Worm (Caenorhabditis elegans) whole organism, L4 larva: ENCODE measurements around the gene F46F2.3.

Experiments
- lsy-2 ChIP-seq, 2 experiments: fragments of 150-350 bp in 1 of 2; sonication (generic microtip) in 1 of 2; optimal IDR thresholded peaks; 2 replicates each; lab custom pipeline; 2014 to 2017; ENCODE audit warnings: missing biosample characterization in 2 of 2, missing genetic modification characterization in 2 of 2
- unc-130 ChIP-seq: sonication (generic microtip); optimal IDR thresholded peaks from 2 replicates; lab custom pipeline; 2016; ENCODE audit warnings: missing genetic modification reagents, missing genetic modification characterization, missing compliant biosample characterization
- unc-39 ChIP-seq: sonication (generic microtip); optimal IDR thresholded peaks from 2 replicates; lab custom pipeline; 2017; ENCODE audit warnings: missing biosample characterization, missing genetic modification characterization
- unc-62 ChIP-seq, 3 experiments: fragments of 150-350 bp in 1 of 3; sonication (generic microtip); optimal IDR thresholded peaks in 2 of 3; peaks in 1 of 3; 1 replicate in 1 of 3; 2 replicates in 2 of 3; lab custom pipeline; 2014 to 2017; ENCODE audit warnings: missing biosample characterization in 3 of 3, missing genetic modification characterization in 3 of 3, missing genetic modification reagents in 3 of 3, missing genotype in 1 of 3

- peak in 1 of 2 experiments; percentile 89 for TF ChIP-seq unc-62 (GFP tag; optimal IDR thresholded peaks at IDR 0.05 in 1 of 2; lab: Kevin White, UChicago)
- TF ChIP-seq unc-62 (tag; optimal IDR thresholded peaks at IDR 0.05; lab: Kevin White, UChicago), result no peak
- no peak for TF ChIP-seq unc-39 (tag; lab: Kevin White, UChicago)
- TF ChIP-seq unc-130 (GFP tag; lab: Kevin White, UChicago), result no peak
- peak in 1 of 2 experiments; percentile 79 for TF ChIP-seq lsy-2 (tag; optimal IDR thresholded peaks at IDR 0.05; lab: Kevin White, UChicago)
These were observed 16.7 kb upstream of the F46F2.3 start for ce11 chrX:15276774-15277173.
